Fruit fly (Drosophila melanogaster) whole organism, pupa: ENCODE measurements around the gene CanA-14F.
A peak's percentile ranks its signal among the peaks of the same experiment; 100 is the strongest.

ENCODE experiments used
- CG12605 ChIP-seq: fragments of 200-800 bp; sonication (Bioruptor generic); IDR thresholded peaks from 2 replicates; pipeline ENCODE4 v1.3.6; 2022; ENCODE audit warnings: missing biosample characterization, missing genetic modification characterization
- CG34367 ChIP-seq: fragments of 200-800 bp; sonication (Bioruptor generic); optimal IDR thresholded peaks from 2 replicates; lab custom pipeline; 2018; ENCODE audit warnings: missing biosample characterization, mild to moderate bottlenecking, missing genetic modification characterization
- CG8159 ChIP-seq: fragments of 200-800 bp; sonication (Bioruptor generic); optimal IDR thresholded peaks from 3 replicates; lab custom pipeline; 2018; ENCODE audit warnings: missing biosample characterization, mild to moderate bottlenecking, missing genetic modification characterization, moderate library complexity
- EcR ChIP-seq: fragments of 200-800 bp; sonication (Bioruptor generic); optimal IDR thresholded peaks from 3 replicates; lab custom pipeline; 2019; ENCODE audit warnings: missing biosample characterization, missing genetic modification characterization, mild to moderate bottlenecking, moderate library complexity, missing genetic modification reagents
- Pif1A ChIP-seq: fragments of 200-800 bp; sonication (Bioruptor generic); optimal IDR thresholded peaks from 3 replicates; lab custom pipeline; 2016; ENCODE audit warnings: missing biosample characterization, missing genetic modification characterization
- fd96Ca ChIP-seq: fragments of 200-800 bp; sonication (Bioruptor generic); IDR thresholded peaks from 3 replicates; pipeline ENCODE4 v1.3.6; 2022; ENCODE audit warnings: missing biosample characterization, missing genetic modification characterization

- TF ChIP-seq CG8159 (tag; lab: Kevin White, UChicago): no peak
- TF ChIP-seq CG34367: no peak
- no peak for TF ChIP-seq EcR (GFP tag; lab: Kevin White, UChicago)
- TF ChIP-seq CG12605 (GFP tag; lab: Robert Waterston, UW): 0 out of 2 replicates have a peak, but pooled peaks have one; percentile 29
- TF ChIP-seq fd96Ca (GFP tag; lab: Robert Waterston, UW): no peak
- no peak for TF ChIP-seq Pif1A (GFP tag; lab: Kevin White, UChicago)
Measured at dm6 chrX:16587021-16587667, at the start of gene CanA-14F.
